Fruit fly (Drosophila melanogaster) whole organism, pupa: Measurements from ENCODE around the gene CG7320.

Experiments used
- CG34367 ChIP-seq: fragments of 200-800 bp; sonication (Bioruptor generic); optimal IDR thresholded peaks from 2 replicates; lab custom pipeline; 2018; ENCODE audit warnings: missing biosample characterization, mild to moderate bottlenecking, missing genetic modification characterization
- CG9948 ChIP-seq: fragments of 200-800 bp; sonication (Bioruptor generic); optimal IDR thresholded peaks from 2 replicates; lab custom pipeline; 2018; ENCODE audit warnings: missing biosample characterization, mild to moderate bottlenecking, missing genetic modification characterization, moderate library complexity
- Pif1A ChIP-seq: fragments of 200-800 bp; sonication (Bioruptor generic); optimal IDR thresholded peaks from 3 replicates; lab custom pipeline; 2016; ENCODE audit warnings: missing biosample characterization, missing genetic modification characterization

dm6 chr3L:18200164-18200563 lies 1.1 kb upstream of the CG7320 start:
- TF ChIP-seq CG9948 (tag; lab: Kevin White, UChicago): no peak
- no peak for TF ChIP-seq Pif1A (GFP tag; lab: Kevin White, UChicago)
- no peak for TF ChIP-seq CG34367 (tag; lab: Kevin White, UChicago)
